Worm (Caenorhabditis elegans) whole organism, L4 larva: ENCODE data around the gene C30G12.1.

Experiments
- ceh-28 ChIP-seq: fragments of 150-350 bp; optimal IDR thresholded peaks from 2 replicates; lab custom pipeline; 2014; ENCODE audit warnings: missing biosample characterization, missing genetic modification reagents, missing genetic modification characterization
- ces-1 ChIP-seq: fragments of 150-350 bp; sonication (generic microtip); optimal IDR thresholded peaks from 4 replicates; lab custom pipeline; 2014; ENCODE audit warnings: missing biosample characterization, missing genetic modification reagents, missing genetic modification characterization
- dmd-6 ChIP-seq: fragments of 200-800 bp; sonication (Bioruptor generic); IDR thresholded peaks from 2 replicates; pipeline ENCODE4 v1.3.6; 2022; ENCODE audit warnings: missing genetic modification reagents, missing genetic modification characterization, missing compliant biosample characterization
- fkh-10 ChIP-seq: fragments of 150-350 bp; optimal IDR thresholded peaks from 2 replicates; lab custom pipeline; 2014; ENCODE audit warnings: missing biosample characterization, missing genetic modification reagents, missing genetic modification characterization
- hlh-30 ChIP-seq: sonication (generic microtip); optimal IDR thresholded peaks from 2 replicates; lab custom pipeline; 2017; ENCODE audit warnings: antibody characterized with exemption, mild to moderate bottlenecking, missing genetic modification characterization, missing compliant biosample characterization; ENCODE audit not compliant: insufficient read depth
- mes-2 ChIP-seq: sonication (generic microtip); optimal IDR thresholded peaks from 2 replicates; lab custom pipeline; 2016; ENCODE audit warnings: missing genotype, mild to moderate bottlenecking, missing genetic modification characterization, missing compliant biosample characterization; ENCODE audit not compliant: poor library complexity, severe bottlenecking
- nhr-11 ChIP-seq: fragments of 150-350 bp; optimal IDR thresholded peaks from 2 replicates; lab custom pipeline; 2014; ENCODE audit warnings: missing biosample characterization, missing genetic modification characterization
- vab-7 ChIP-seq: fragments of 200-800 bp; sonication (Bioruptor generic); IDR thresholded peaks from 2 replicates; pipeline ENCODE4 v1.3.6; 2022; ENCODE audit warnings: missing genetic modification reagents, missing genetic modification characterization, missing compliant biosample characterization
- zag-1 ChIP-seq: fragments of 150-350 bp; optimal IDR thresholded peaks from 2 replicates; lab custom pipeline; 2014; ENCODE audit warnings: missing biosample characterization, missing genetic modification characterization
- zip-2 ChIP-seq: fragments of 150-350 bp; optimal IDR thresholded peaks from 2 replicates; lab custom pipeline; 2014; ENCODE audit warnings: missing biosample characterization, missing genetic modification characterization

DNA sequence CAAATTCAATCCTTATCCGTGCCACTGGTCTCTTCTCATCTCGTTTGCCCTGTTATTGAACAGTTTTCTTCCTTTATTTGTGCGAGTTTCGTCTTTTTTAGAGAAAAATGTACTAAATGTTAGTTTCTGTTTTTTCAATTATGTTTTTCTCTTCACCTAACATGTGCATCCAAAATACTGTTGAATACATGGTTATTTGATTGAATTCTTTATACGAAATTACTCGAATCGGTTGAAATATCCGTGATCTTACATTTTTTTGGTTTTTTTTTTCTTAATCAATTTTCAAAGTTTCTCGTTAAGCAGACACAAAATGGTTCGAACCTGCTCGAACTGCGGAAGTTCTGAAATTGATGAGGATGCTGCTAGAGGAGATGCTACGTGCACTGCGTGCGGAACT lies 6.4 kb downstream of the C30G12.1 start, which contains the start of gene brf-1:
- TF ChIP-seq vab-7 (GFP tag; lab: Robert Waterston, UW) (no peak), ceh-28 (tag; lab: Kevin White, UChicago) (no peak), mes-2 (tag; lab: Kevin White, UChicago) (no peak), hlh-30 (tag; lab: Kevin White, UChicago) (no peak), nhr-11 (tag; lab: Kevin White, UChicago) (no peak), dmd-6 (GFP tag; lab: Robert Waterston, UW) (no peak), zip-2 (no peak), zag-1 (tag; lab: Kevin White, UChicago) (no peak), fkh-10 (GFP tag; lab: Kevin White, UChicago) (no peak), ces-1 (GFP tag; lab: Kevin White, UChicago) (no peak)
